Worm (Caenorhabditis elegans) whole organism, L1 larva: ENCODE data around the gene T06E6.10.

Source experiments
- C04F5.9 ChIP-seq: sonication (generic microtip); optimal IDR thresholded peaks from 2 replicates; lab custom pipeline; 2016; ENCODE audit warnings: missing genetic modification characterization, missing compliant biosample characterization
- C34B4.2 ChIP-seq: sonication (generic microtip); optimal IDR thresholded peaks from 2 replicates; lab custom pipeline; 2017; ENCODE audit warnings: mild to moderate bottlenecking, missing genetic modification characterization, missing compliant biosample characterization
- F16B12.6 ChIP-seq: fragments of 150-350 bp; optimal IDR thresholded peaks from 2 replicates; lab custom pipeline; 2014; ENCODE audit warnings: missing biosample characterization, missing genetic modification characterization
- ama-1 ChIP-seq: fragments of 150-350 bp; optimal IDR thresholded peaks from 2 replicates; lab custom pipeline; 2014
- blmp-1 ChIP-seq: fragments of 150-350 bp; optimal IDR thresholded peaks from 2 replicates; lab custom pipeline; 2014; ENCODE audit warnings: missing biosample characterization, missing genetic modification characterization
- ceh-82 ChIP-seq, 3 experiments: fragments of 150-350 bp in 1 of 3; sonication (generic microtip) in 2 of 3; optimal IDR thresholded peaks; 2 replicates each; lab custom pipeline; 2014 to 2017; ENCODE audit warnings: missing biosample characterization in 3 of 3, missing genetic modification characterization in 3 of 3
- ces-1 ChIP-seq: fragments of 150-350 bp; optimal IDR thresholded peaks from 2 replicates; lab custom pipeline; 2014; ENCODE audit warnings: missing biosample characterization, missing genetic modification reagents, missing genetic modification characterization
- dpl-1 ChIP-seq, 3 experiments: fragments of 150-350 bp in 2 of 3; sonication (generic microtip) in 1 of 3; optimal IDR thresholded peaks; 2 replicates each; lab custom pipeline; 2014 to 2017; ENCODE audit warnings: missing biosample characterization in 3 of 3, missing genetic modification characterization in 3 of 3, missing genetic modification reagents in 3 of 3
- dsc-1 ChIP-seq: sonication (generic microtip); optimal IDR thresholded peaks from 2 replicates; lab custom pipeline; 2016; ENCODE audit warnings: mild to moderate bottlenecking, missing genetic modification characterization, missing compliant biosample characterization
- efl-1 ChIP-seq, 4 experiments: fragments of 150-350 bp; optimal IDR thresholded peaks in 3 of 4; peaks in 1 of 4; 1 replicate in 1 of 4; 2 replicates in 3 of 4; lab custom pipeline; 2014; ENCODE audit warnings: missing biosample characterization in 2 of 4, missing genetic modification characterization in 2 of 4, missing genetic modification reagents in 2 of 4
- efl-3 ChIP-seq: fragments of 200-800 bp; sonication (Bioruptor generic); optimal IDR thresholded peaks from 2 replicates; lab custom pipeline; 2018; ENCODE audit warnings: mild to moderate bottlenecking, missing genetic modification characterization, missing compliant biosample characterization
- egl-27 ChIP-seq, 2 experiments: fragments of 150-350 bp in 1 of 2; sonication (generic microtip); optimal IDR thresholded peaks; 3 replicates each; lab custom pipeline; 2017 to 2018; ENCODE audit warnings: missing biosample characterization in 2 of 2, missing genetic modification characterization in 2 of 2, missing genetic modification reagents in 2 of 2
- elt-2 ChIP-seq: sonication (generic microtip); optimal IDR thresholded peaks from 2 replicates; lab custom pipeline; 2016; ENCODE audit warnings: missing genetic modification characterization, mild to moderate bottlenecking, inconsistent platforms, missing compliant biosample characterization, missing genetic modification reagents
- elt-3 ChIP-seq, 6 experiments: fragments of 150-350 bp in 1 of 6; sonication (generic microtip); optimal IDR thresholded peaks; 2 replicates each; lab custom pipeline; 2017 to 2018; ENCODE audit warnings: missing biosample characterization in 6 of 6, missing genetic modification characterization in 6 of 6, inconsistent platforms in 1 of 6
- fkh-4 ChIP-seq: sonication (generic microtip); optimal IDR thresholded peaks from 2 replicates; lab custom pipeline; 2016; ENCODE audit warnings: missing compliant biosample characterization, missing genetic modification characterization, borderline replicate concordance
- fkh-8 ChIP-seq: sonication (generic microtip); optimal IDR thresholded peaks from 2 replicates; lab custom pipeline; 2016; ENCODE audit warnings: mild to moderate bottlenecking, missing genetic modification characterization, missing compliant biosample characterization
- hlh-17 ChIP-seq: fragments of 200-800 bp; sonication (Bioruptor generic); optimal IDR thresholded peaks from 2 replicates; lab custom pipeline; 2018; ENCODE audit warnings: missing genetic modification characterization, mild to moderate bottlenecking, missing compliant biosample characterization, moderate library complexity, borderline replicate concordance
- hlh-4 ChIP-seq: sonication (generic microtip); optimal IDR thresholded peaks from 2 replicates; lab custom pipeline; 2016; ENCODE audit warnings: mild to moderate bottlenecking, missing genetic modification characterization, missing compliant biosample characterization
- irx-1 ChIP-seq: sonication (generic microtip); optimal IDR thresholded peaks from 2 replicates; lab custom pipeline; 2016; ENCODE audit warnings: missing genetic modification characterization, missing compliant biosample characterization
- jun-1 ChIP-seq: fragments of 150-350 bp; optimal IDR thresholded peaks from 2 replicates; lab custom pipeline; 2014; ENCODE audit warnings: missing biosample characterization, missing genetic modification reagents, missing genetic modification characterization
- lin-13 ChIP-seq: fragments of 150-350 bp; optimal IDR thresholded peaks from 2 replicates; lab custom pipeline; 2014; ENCODE audit warnings: missing biosample characterization, missing genetic modification reagents, missing genetic modification characterization
- lin-39 ChIP-seq: fragments of 150-350 bp; optimal IDR thresholded peaks from 2 replicates; lab custom pipeline; 2014; ENCODE audit warnings: missing biosample characterization, missing genetic modification reagents, missing genetic modification characterization
- mab-9 ChIP-seq: fragments of 200-800 bp; sonication (Bioruptor generic); IDR thresholded peaks from 2 replicates; pipeline ENCODE4 v1.3.6; 2022; ENCODE audit warnings: missing genetic modification reagents, missing genetic modification characterization, missing compliant biosample characterization
- nhr-20 ChIP-seq: sonication (generic microtip); optimal IDR thresholded peaks from 2 replicates; lab custom pipeline; 2016; ENCODE audit warnings: mild to moderate bottlenecking, missing genetic modification characterization, missing compliant biosample characterization
- nhr-71 ChIP-seq: sonication (generic microtip); optimal IDR thresholded peaks from 2 replicates; lab custom pipeline; 2016; ENCODE audit warnings: mild to moderate bottlenecking, missing genetic modification characterization, moderate library complexity, missing compliant biosample characterization
- nhr-76 ChIP-seq: sonication (generic microtip); optimal IDR thresholded peaks from 2 replicates; lab custom pipeline; 2017; ENCODE audit warnings: missing biosample characterization, missing genetic modification characterization
- nhr-84 ChIP-seq: sonication (generic microtip); optimal IDR thresholded peaks from 2 replicates; lab custom pipeline; 2017; ENCODE audit warnings: missing biosample characterization, missing genetic modification characterization
- nhr-85 ChIP-seq: sonication (generic microtip); peaks from one replicate; lab custom pipeline; 2016; ENCODE audit warnings: missing genetic modification characterization, inconsistent platforms, missing compliant biosample characterization
- pag-3 ChIP-seq: sonication (generic microtip); optimal IDR thresholded peaks from 2 replicates; lab custom pipeline; 2017; ENCODE audit warnings: missing genetic modification characterization, mild to moderate bottlenecking, missing compliant biosample characterization, antibody characterized with exemption, borderline replicate concordance; ENCODE audit not compliant: insufficient read depth
- pqm-1 ChIP-seq: sonication (generic microtip); optimal IDR thresholded peaks from 3 replicates; lab custom pipeline; 2017; ENCODE audit warnings: missing biosample characterization, missing genetic modification characterization
- rnt-1 ChIP-seq: sonication (generic microtip); optimal IDR thresholded peaks from 2 replicates; lab custom pipeline; 2016; ENCODE audit warnings: mild to moderate bottlenecking, missing genetic modification characterization, moderate library complexity, missing compliant biosample characterization
- skn-1 ChIP-seq: fragments of 150-350 bp; optimal IDR thresholded peaks from 2 replicates; lab custom pipeline; 2014; ENCODE audit warnings: missing biosample characterization, missing genetic modification characterization
- snpc-4 ChIP-seq: fragments of 150-350 bp; optimal IDR thresholded peaks from 2 replicates; lab custom pipeline; 2014; ENCODE audit warnings: missing biosample characterization, missing genetic modification characterization
- snu-23 ChIP-seq: sonication (generic microtip); optimal IDR thresholded peaks from 2 replicates; lab custom pipeline; 2016; ENCODE audit warnings: missing genetic modification characterization, missing compliant biosample characterization
- swsn-7 ChIP-seq: sonication (generic microtip); optimal IDR thresholded peaks from 2 replicates; lab custom pipeline; 2016; ENCODE audit warnings: missing genetic modification characterization, missing compliant biosample characterization
- tbx-2 ChIP-seq: sonication (generic microtip); optimal IDR thresholded peaks from 2 replicates; lab custom pipeline; 2016; ENCODE audit warnings: missing genetic modification characterization, missing compliant biosample characterization
- tlp-1 ChIP-seq: fragments of 150-350 bp; optimal IDR thresholded peaks from 2 replicates; lab custom pipeline; 2014; ENCODE audit warnings: missing biosample characterization, missing genetic modification characterization
- unc-130 ChIP-seq: fragments of 150-350 bp; optimal IDR thresholded peaks from 2 replicates; lab custom pipeline; 2017; ENCODE audit warnings: missing biosample characterization, missing genetic modification characterization, inconsistent platforms
- unc-30 ChIP-seq: sonication (generic microtip); optimal IDR thresholded peaks from 2 replicates; lab custom pipeline; 2017; ENCODE audit warnings: missing biosample characterization, missing genetic modification characterization
- unc-62 ChIP-seq: fragments of 150-350 bp; optimal IDR thresholded peaks from 2 replicates; lab custom pipeline; 2014; ENCODE audit warnings: missing biosample characterization, missing genetic modification reagents, missing genetic modification characterization
- vab-15 ChIP-seq: sonication (generic microtip); optimal IDR thresholded peaks from 2 replicates; lab custom pipeline; 2017; ENCODE audit warnings: missing genotype, mild to moderate bottlenecking, missing genetic modification characterization, missing compliant biosample characterization
- xbp-1 ChIP-seq: sonication (generic microtip); optimal IDR thresholded peaks from 2 replicates; lab custom pipeline; 2016; ENCODE audit warnings: missing genetic modification characterization, missing compliant biosample characterization
- zip-4 ChIP-seq: fragments of 200-800 bp; sonication (Bioruptor generic); optimal IDR thresholded peaks from 2 replicates; lab custom pipeline; 2018; ENCODE audit warnings: mild to moderate bottlenecking, missing genetic modification characterization, moderate library complexity, missing compliant biosample characterization

The T06E6.10 gene

DNA sequence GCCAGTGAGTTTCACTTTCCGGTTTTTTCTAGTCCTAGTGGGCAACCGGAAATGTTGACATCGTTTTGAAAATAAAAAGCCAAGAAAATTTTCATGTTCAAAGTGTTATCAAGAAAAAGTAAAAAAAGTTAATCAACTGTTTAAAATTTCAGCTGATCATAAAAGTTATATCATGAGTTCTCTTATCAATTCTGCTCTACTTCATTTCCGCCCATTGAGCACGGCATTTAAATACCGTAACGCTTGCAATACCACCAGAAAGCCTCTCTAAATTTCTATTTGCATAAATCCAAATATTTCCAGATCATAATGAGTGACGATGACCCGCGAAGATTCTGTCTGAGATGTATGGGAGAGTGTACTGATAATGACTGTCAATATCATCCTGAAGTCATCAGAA, 26.7 kb downstream of the T06E6.10 start, which contains the start of gene T26H5.9:
TSS of gene T26H5.9 (plus strand) at position 302 of the 400 bp plus-strand sequence.
- TF ChIP-seq jun-1 (tag; lab: Kevin White, UChicago) (peak; percentile 27), elt-2 (tag; lab: Kevin White, UChicago) (peak; percentile 57), lin-39 (no peak)
- TF ChIP-seq, all 84 proteins: peak for 2

DNA sequence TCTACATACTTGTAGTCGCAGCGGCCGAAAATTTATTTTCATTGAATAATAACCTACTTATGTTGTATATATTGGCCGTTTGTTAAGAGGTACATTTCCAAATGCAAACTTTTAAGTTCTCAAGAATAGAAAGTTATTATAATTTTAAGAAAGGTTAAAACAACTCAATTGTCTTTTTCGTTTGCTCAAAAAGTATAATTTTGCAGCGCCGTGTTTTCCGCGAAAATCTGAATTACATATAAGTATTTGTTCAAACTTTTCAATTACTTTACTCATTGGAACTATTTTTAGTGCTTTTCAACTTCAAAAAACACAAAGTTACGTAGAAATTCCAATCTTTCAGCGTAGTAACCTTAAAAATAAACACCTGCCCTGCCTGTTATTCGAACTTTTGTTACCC, 27.5 kb downstream of the T06E6.10 start, which contains the start of gene srh-239:
TSS of gene srh-239 (plus strand) at position 301 of the 400 bp plus-strand sequence.
- TF ChIP-seq C34B4.2 (no peak), unc-62 (GFP tag; lab: Kevin White, UChicago) (no peak), F16B12.6 (tag; lab: Kevin White, UChicago) (no peak), unc-30 (tag; lab: Kevin White, UChicago) (no peak), ama-1 (lab: Kevin White, UChicago) (no peak), pqm-1 (no peak), lin-13 (GFP tag; lab: Kevin White, UChicago) (no peak), ceh-82 (tag; optimal IDR thresholded peaks at IDR 0.05; lab: Kevin White, UChicago) (no peak), skn-1 (tag; lab: Kevin White, UChicago) (no peak), tlp-1 (tag; lab: Kevin White, UChicago) (no peak), dpl-1 (GFP tag; optimal IDR thresholded peaks at IDR 0.05; lab: Kevin White, UChicago) (no peak), vab-15 (no peak), tbx-2 (tag; lab: Kevin White, UChicago) (no peak)

DNA sequence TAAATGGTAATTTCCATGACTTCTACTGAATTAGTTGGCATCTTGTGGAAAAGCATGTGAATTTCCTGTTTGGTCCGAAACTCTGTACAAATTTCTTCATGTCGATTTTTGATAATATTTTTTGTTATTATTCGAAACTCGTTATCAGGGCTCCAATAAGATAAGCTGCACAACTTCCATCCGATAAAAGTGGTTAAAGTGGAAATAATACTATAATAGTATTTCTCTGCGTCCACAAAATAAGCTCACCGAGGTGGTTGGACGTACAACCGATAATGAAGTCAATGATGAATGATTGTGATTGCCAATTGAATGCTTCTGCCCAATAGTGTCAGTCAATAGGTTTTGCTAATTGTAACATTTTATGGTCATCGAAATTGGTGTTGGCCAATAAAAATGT, 30.5 kb downstream of the T06E6.10 start, which contains the start of gene T26H5.4:
TSS of gene T26H5.4 (minus strand) at position 294 of the 400 bp plus-strand sequence.
- TF ChIP-seq elt-2 (tag; lab: Kevin White, UChicago), result peak; percentile 95
- no peak for TF ChIP-seq efl-3
- no peak for TF ChIP-seq efl-1 (optimal IDR thresholded peaks at IDR 0.05; lab: Kevin White, UChicago)
- TF ChIP-seq efl-1 (GFP tag; optimal IDR thresholded peaks at IDR 0.05 in 1 of 2; lab: Kevin White, UChicago), result peak in 1 of 2 experiments; percentile 73

DNA sequence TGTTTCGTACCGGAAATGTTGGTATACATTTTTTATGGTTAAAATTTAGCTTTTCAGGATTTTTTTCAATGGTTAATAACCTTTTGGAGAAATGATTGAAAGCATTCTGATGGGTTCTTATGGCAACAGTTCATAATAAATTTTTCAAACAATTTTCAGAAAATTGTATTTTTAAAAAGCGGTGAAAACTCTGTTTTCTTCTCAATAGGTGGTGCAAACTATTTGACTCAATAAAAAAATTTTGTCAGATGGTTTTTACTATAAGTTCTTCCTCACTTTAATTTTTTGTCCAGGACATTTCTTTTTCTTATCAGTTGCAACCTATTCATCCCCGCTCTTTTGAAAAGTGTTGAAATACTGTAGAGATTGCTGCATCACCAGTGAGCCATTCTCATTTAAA, 30.9 kb downstream of the T06E6.10 start, which contains the start of gene T26H5.14:
TSS of gene T26H5.14 (plus strand) at position 301 of the 400 bp plus-strand sequence.
- TF ChIP-seq hlh-17 (GFP tag; lab: Kevin White, UChicago) (no peak), blmp-1 (no peak), xbp-1 (tag; lab: Kevin White, UChicago) (no peak), tlp-1 (tag; lab: Kevin White, UChicago) (no peak), zip-4 (GFP tag; lab: Kevin White, UChicago) (no peak), jun-1 (tag; lab: Kevin White, UChicago) (no peak), efl-3 (no peak), nhr-76 (tag; lab: Kevin White, UChicago) (no peak), unc-62 (GFP tag; lab: Kevin White, UChicago) (no peak), unc-130 (tag; lab: Kevin White, UChicago) (no peak), nhr-84 (tag; lab: Kevin White, UChicago) (no peak), unc-30 (tag; lab: Kevin White, UChicago) (no peak), nhr-71 (tag; lab: Kevin White, UChicago) (no peak), elt-3 (tag; optimal IDR thresholded peaks at IDR 0.05; lab: Kevin White, UChicago) (no peak), C04F5.9 (tag; lab: Kevin White, UChicago) (no peak), swsn-7 (tag; lab: Kevin White, UChicago) (no peak), hlh-4 (tag; lab: Kevin White, UChicago) (no peak)
- TF ChIP-seq, all 84 proteins: peak for 0

DNA sequence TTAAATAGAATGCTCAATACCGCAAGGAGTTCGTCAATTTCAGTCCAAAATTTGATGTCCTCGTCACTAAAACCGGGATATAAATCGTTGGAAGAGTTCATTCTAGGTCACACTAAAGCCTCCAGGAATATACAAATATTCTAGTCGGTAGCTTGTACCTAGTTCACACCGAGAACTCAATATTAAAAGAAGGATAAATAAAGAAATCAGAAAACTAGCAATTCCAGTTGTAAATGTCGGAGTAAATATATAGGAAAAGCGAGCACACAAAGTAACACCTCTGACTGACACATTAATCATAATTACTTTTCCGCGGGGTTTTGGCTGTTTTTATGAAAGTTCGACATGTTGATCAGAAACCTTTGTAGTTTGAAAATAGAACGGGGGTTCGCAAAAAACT, 33.5 kb downstream of the T06E6.10 start, which contains the start of gene srw-33:
TSS of gene srw-33 (minus strand) at position 101 of the 400 bp plus-strand sequence.
- TF ChIP-seq lin-13 (GFP tag; lab: Kevin White, UChicago) (no peak), dsc-1 (no peak), fkh-8 (tag; lab: Kevin White, UChicago) (no peak), nhr-20 (tag; lab: Kevin White, UChicago) (no peak), egl-27 (tag; optimal IDR thresholded peaks at IDR 0.05; lab: Kevin White, UChicago) (no peak), fkh-4 (tag; lab: Kevin White, UChicago) (no peak), mab-9 (no peak), rnt-1 (tag; lab: Kevin White, UChicago) (no peak), elt-2 (tag; lab: Kevin White, UChicago) (no peak), C34B4.2 (no peak), snu-23 (GFP tag; lab: Kevin White, UChicago) (no peak), xbp-1 (tag; lab: Kevin White, UChicago) (no peak), ces-1 (GFP tag; lab: Kevin White, UChicago) (no peak), ama-1 (lab: Kevin White, UChicago) (no peak), nhr-85 (tag; lab: Kevin White, UChicago) (no peak), irx-1 (no peak), snpc-4 (no peak), pag-3 (no peak), unc-30 (tag; lab: Kevin White, UChicago) (no peak)
